Worm (Caenorhabditis elegans) whole organism, mixed stage, embryonic: Measurements from ENCODE around the gene fipr-1.

Experiments used
- nhr-12 ChIP-seq: fragments of 150-350 bp; optimal IDR thresholded peaks from 2 replicates; lab custom pipeline; 2014; ENCODE audit warnings: missing biosample characterization, missing genetic modification characterization
- nhr-76 ChIP-seq: sonication (generic microtip); optimal IDR thresholded peaks from 2 replicates; lab custom pipeline; 2017; ENCODE audit warnings: missing biosample characterization, missing genetic modification characterization
- unc-39 ChIP-seq: fragments of 150-350 bp; optimal IDR thresholded peaks from 2 replicates; lab custom pipeline; 2014; ENCODE audit warnings: missing biosample characterization, missing genetic modification characterization

DNA sequence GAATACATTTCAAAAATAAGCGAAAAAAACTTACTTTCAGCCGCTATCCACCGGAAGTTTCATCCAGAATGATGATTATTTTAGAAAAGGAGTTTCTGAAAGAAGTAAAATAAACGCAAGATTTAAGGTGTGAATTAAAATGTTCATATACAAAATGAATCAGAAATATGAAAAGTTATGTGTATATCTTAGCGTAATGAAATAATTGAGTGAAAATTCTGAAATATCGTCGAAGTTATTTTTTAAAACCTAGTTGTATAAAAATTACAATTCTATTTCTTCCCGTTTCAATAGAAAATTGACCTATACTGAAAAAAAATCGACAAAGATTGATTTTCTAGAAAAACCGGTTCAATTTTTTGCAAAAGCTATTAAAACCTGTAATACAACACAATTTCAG is 23.6 kb downstream of the fipr-1 start, which contains the start of gene twk-13:
- TF ChIP-seq nhr-12 (no peak), unc-39 (tag; lab: Kevin White, UChicago) (no peak), nhr-76 (tag; lab: Kevin White, UChicago) (no peak)
